Fruit fly (Drosophila melanogaster): ENCODE results near the gene Ssl1.
A peak's percentile ranks its signal among the peaks of the same experiment; 100 is the strongest.

Ssl1 gene

DNA sequence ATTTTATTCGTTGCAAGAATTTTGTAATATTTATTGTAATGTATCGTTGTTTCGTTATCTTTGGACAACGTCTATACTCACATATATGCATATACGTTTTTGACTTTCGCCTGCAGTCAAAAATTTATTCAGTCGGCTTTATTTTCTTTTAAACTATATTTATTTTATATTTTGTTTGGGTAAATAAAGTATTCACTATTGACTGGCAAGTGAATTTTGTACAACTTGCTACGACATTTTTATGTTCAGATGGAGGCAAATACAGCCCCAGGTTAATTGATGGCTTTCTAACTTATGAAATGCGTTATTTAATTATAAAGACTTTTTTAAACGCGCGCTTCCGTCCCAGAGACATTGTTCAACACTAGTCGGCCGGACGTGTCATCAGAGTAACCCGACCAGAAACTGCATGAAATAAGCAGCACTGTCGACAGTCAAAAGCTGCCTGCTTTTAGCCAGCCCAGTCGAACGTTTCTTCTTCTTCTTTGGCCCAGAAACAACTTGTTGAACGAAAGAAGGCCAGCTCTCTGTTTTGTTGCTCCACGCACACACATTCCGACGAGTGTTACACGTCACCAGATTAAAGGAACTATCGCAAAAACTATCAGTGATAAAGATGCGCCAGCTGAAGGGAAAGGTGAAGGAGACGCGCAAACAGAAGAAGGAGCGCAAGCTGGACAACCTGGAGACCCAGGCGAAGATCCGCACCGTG lies 15.4 kb upstream of the Ssl1 start, which contains the start of gene CG33169 (continued):
- TF ChIP-seq h (optimal IDR thresholded peaks at IDR 0.05) (no peak), Sry-δ (GFP tag; optimal IDR thresholded peaks at IDR 0.05) (peak; percentile 83), kay (GFP tag; optimal IDR thresholded peaks at IDR 0.05) (peak; percentile 99), hbn (GFP tag; IDR thresholded peaks at IDR 0.05; ENCODE audit: partially characterized antibody) (0 out of 2 replicates have a peak, but pooled peaks have one; percentile 54), Taf1 (GFP tag; IDR thresholded peaks at IDR 0.05) (no peak), hth (optimal IDR thresholded peaks at IDR 0.05) (no peak), zen (tag; optimal IDR thresholded peaks at IDR 0.05) (peak; percentile 80), seq (GFP tag; IDR thresholded peaks at IDR 0.05) (no peak), jing (GFP tag; optimal IDR thresholded peaks at IDR 0.05) (peak; percentile 45), CG5953 (GFP tag; IDR thresholded peaks at IDR 0.05) (peak; percentile 54; the same call in 1 of the 2 replicates), CG6654 (GFP tag; optimal IDR thresholded peaks at IDR 0.05) (no peak), sens-2 (GFP tag; IDR thresholded peaks at IDR 0.05) (peak; percentile 26; the same call in 1 of the 2 replicates), CG11085 (GFP tag; IDR thresholded peaks at IDR 0.05) (peak; percentile 95), CG10321 (GFP tag; IDR thresholded peaks at IDR 0.05) (peak; percentile 56; the same call in 1 of the 2 replicates), ken (GFP tag; IDR thresholded peaks at IDR 0.05) (peak; percentile 91), D19A (tag; optimal IDR thresholded peaks at IDR 0.05) (peak; percentile 33), NFAT (GFP tag; IDR thresholded peaks at IDR 0.05) (peak; percentile 96), Hr78 (GFP tag; optimal IDR thresholded peaks at IDR 0.05) (no peak), nerfin-1 (tag; optimal IDR thresholded peaks at IDR 0.05) (peak; percentile 60), CG3065 (GFP tag; optimal IDR thresholded peaks at IDR 0.05) (peak; percentile 74), danr (GFP tag; IDR thresholded peaks at IDR 0.05) (peak; percentile 47; the same call in 1 of the 2 replicates), CG8924 (tag; optimal IDR thresholded peaks at IDR 0.05) (peak; percentile 58), gcm (GFP tag; optimal IDR thresholded peaks at IDR 0.05) (peak; percentile 9), CG2129 (GFP tag; IDR thresholded peaks at IDR 0.05; ENCODE audit: partially characterized antibody) (peak; percentile 31), Hand (GFP tag; optimal IDR thresholded peaks at IDR 0.05) (peak; percentile 47), CG7839 (tag; optimal IDR thresholded peaks at IDR 0.05) (peak; percentile 77), CG1602 (GFP tag; optimal IDR thresholded peaks at IDR 0.05) (peak; percentile 67), HLH3B (GFP tag; IDR thresholded peaks at IDR 0.05) (peak; percentile 65; the same call in 1 of the 2 replicates), pzg (GFP tag; optimal IDR thresholded peaks at IDR 0.05) (peak; percentile 99), CG9215 (GFP tag; IDR thresholded peaks at IDR 0.05) (peak; percentile 80), nau (GFP tag; optimal IDR thresholded peaks at IDR 0.05) (no peak), zfh1 (GFP tag; IDR thresholded peaks at IDR 0.05) (peak; percentile 89), nerfin-2 (GFP tag; IDR thresholded peaks at IDR 0.05; ENCODE audit: partially characterized antibody) (no peak), psq (GFP tag; optimal IDR thresholded peaks at IDR 0.05) (peak; percentile 77), Jarid2 (GFP tag; optimal IDR thresholded peaks at IDR 0.05) (peak; percentile 74), CG31365 (tag; optimal IDR thresholded peaks at IDR 0.05) (peak; percentile 40), Ssrp (tag; optimal IDR thresholded peaks at IDR 0.05) (peak; percentile 33), CG3838 (GFP tag; optimal IDR thresholded peaks at IDR 0.05) (peak; percentile 85), Fer1 (GFP tag; optimal IDR thresholded peaks at IDR 0.05) (no peak), dpn (GFP tag; optimal IDR thresholded peaks at IDR 0.05) (peak; percentile 89 to 95), stc (GFP tag; IDR thresholded peaks at IDR 0.05) (peak; percentile 70), pros (GFP tag; optimal IDR thresholded peaks at IDR 0.05) (no peak), oc (tag; optimal IDR thresholded peaks at IDR 0.05) (peak; percentile 76), CG10431 (GFP tag; optimal IDR thresholded peaks at IDR 0.05) (peak; percentile 73), CG15269 (tag; optimal IDR thresholded peaks at IDR 0.05) (peak; percentile 69), crp (GFP tag; optimal IDR thresholded peaks at IDR 0.05) (peak in 1 of 2 experiments; percentile 78), CG8359 (GFP tag; optimal IDR thresholded peaks at IDR 0.05; ENCODE audit: borderline replicate concordance) (no peak), CG2199 (GFP tag; IDR thresholded peaks at IDR 0.05) (peak; percentile 98), CG7745 (tag; optimal IDR thresholded peaks at IDR 0.05) (no peak)
